Worm (Caenorhabditis elegans) whole organism, young adult: ENCODE data around the gene F35D2.6.

Source experiments
- B0019.2 ChIP-seq: fragments of 200-800 bp; sonication (Bioruptor generic); conservative IDR thresholded peaks from 2 replicates; pipeline ENCODE4 v1.3.6; 2022; ENCODE audit warnings: missing genetic modification reagents, missing genetic modification characterization, missing compliant biosample characterization
- B0261.1 ChIP-seq: sonication (generic microtip); optimal IDR thresholded peaks from 2 replicates; lab custom pipeline; 2016; ENCODE audit warnings: mild to moderate bottlenecking, missing genetic modification characterization, moderate library complexity, missing compliant biosample characterization
- D2030.7 ChIP-seq: fragments of 200-800 bp; sonication (Bioruptor generic); IDR thresholded peaks from 2 replicates; pipeline ENCODE4 v1.3.6; 2022; ENCODE audit warnings: missing genetic modification reagents, missing genetic modification characterization, missing compliant biosample characterization
- F37B4.10 ChIP-seq: fragments of 200-800 bp; sonication (Bioruptor generic); IDR thresholded peaks from 2 replicates; pipeline ENCODE4 v1.3.6; 2022; ENCODE audit warnings: missing genetic modification characterization, missing compliant biosample characterization
- F39B2.1 ChIP-seq: fragments of 200-800 bp; sonication (Bioruptor generic); IDR thresholded peaks from 2 replicates; pipeline ENCODE4 v1.3.6; 2022; ENCODE audit warnings: missing genetic modification reagents, missing genetic modification characterization, missing compliant biosample characterization
- F52B5.7 ChIP-seq: sonication (generic microtip); optimal IDR thresholded peaks from 2 replicates; lab custom pipeline; 2016; ENCODE audit warnings: mild to moderate bottlenecking, missing genetic modification characterization, missing compliant biosample characterization
- F55B11.4 ChIP-seq: sonication (generic microtip); optimal IDR thresholded peaks from 2 replicates; lab custom pipeline; 2016; ENCODE audit warnings: missing compliant biosample characterization, missing genetic modification characterization, borderline replicate concordance; ENCODE audit not compliant: insufficient read depth
- F57A8.1 ChIP-seq: fragments of 200-800 bp; sonication (Bioruptor generic); optimal IDR thresholded peaks from 2 replicates; lab custom pipeline; 2018; ENCODE audit warnings: mild to moderate bottlenecking, missing genetic modification characterization, moderate library complexity, missing compliant biosample characterization
- K11D2.4 ChIP-seq: fragments of 200-800 bp; sonication (Bioruptor generic); IDR thresholded peaks from 2 replicates; pipeline ENCODE4 v1.3.6; 2022; ENCODE audit warnings: missing genetic modification reagents, missing genetic modification characterization, missing compliant biosample characterization
- T26A5.8 ChIP-seq: sonication (generic microtip); optimal IDR thresholded peaks from 2 replicates; lab custom pipeline; 2016; ENCODE audit warnings: missing genetic modification characterization, missing compliant biosample characterization
- Y53F4B.3 ChIP-seq: fragments of 200-800 bp; sonication (Bioruptor generic); IDR thresholded peaks from 2 replicates; pipeline ENCODE4 v1.3.6; 2022; ENCODE audit warnings: missing genetic modification reagents, missing genetic modification characterization, missing compliant biosample characterization
- Y79H2A.3 ChIP-seq: fragments of 200-800 bp; sonication (Bioruptor generic); conservative IDR thresholded peaks from 2 replicates; pipeline ENCODE4 v1.3.6; 2022; ENCODE audit warnings: missing genetic modification reagents, missing genetic modification characterization, missing compliant biosample characterization
- akir-1 ChIP-seq: fragments of 200-800 bp; sonication (Bioruptor generic); optimal IDR thresholded peaks from 2 replicates; lab custom pipeline; 2018; ENCODE audit warnings: mild to moderate bottlenecking, missing genetic modification characterization, moderate library complexity, missing compliant biosample characterization
- bed-2 ChIP-seq: fragments of 200-800 bp; sonication (Bioruptor generic); IDR thresholded peaks from 2 replicates; pipeline ENCODE4 v1.3.6; 2022; ENCODE audit warnings: missing genetic modification reagents, missing genetic modification characterization, missing compliant biosample characterization
- ceh-58 ChIP-seq: fragments of 200-800 bp; sonication (Bioruptor generic); IDR thresholded peaks from 2 replicates; pipeline ENCODE4 v1.3.6; 2022; ENCODE audit warnings: missing genetic modification characterization, missing compliant biosample characterization
- chd-7 ChIP-seq: sonication (generic microtip); optimal IDR thresholded peaks from 2 replicates; lab custom pipeline; 2016; ENCODE audit warnings: mild to moderate bottlenecking, missing genetic modification characterization, moderate library complexity, missing compliant biosample characterization
- dpff-1 ChIP-seq: sonication (generic microtip); optimal IDR thresholded peaks from 2 replicates; lab custom pipeline; 2017; ENCODE audit warnings: mild to moderate bottlenecking, missing genetic modification characterization, missing compliant biosample characterization
- egl-44 ChIP-seq: fragments of 200-800 bp; sonication (Bioruptor generic); IDR thresholded peaks from 2 replicates; pipeline ENCODE4 v1.3.6; 2022; ENCODE audit warnings: missing genetic modification reagents, missing genetic modification characterization, missing compliant biosample characterization
- ekl-4 ChIP-seq: fragments of 200-800 bp; sonication (Bioruptor generic); IDR thresholded peaks from 2 replicates; pipeline ENCODE4 v1.3.6; 2022; ENCODE audit warnings: missing genetic modification reagents, missing genetic modification characterization, missing compliant biosample characterization
- ets-4 ChIP-seq: fragments of 200-800 bp; sonication (Bioruptor generic); optimal IDR thresholded peaks from 2 replicates; lab custom pipeline; 2018; ENCODE audit warnings: mild to moderate bottlenecking, missing genetic modification characterization, missing compliant biosample characterization
- fkh-3 ChIP-seq: sonication (generic microtip); optimal IDR thresholded peaks from 2 replicates; lab custom pipeline; 2016; ENCODE audit warnings: mild to moderate bottlenecking, missing genetic modification characterization, missing compliant biosample characterization
- him-1 ChIP-seq: sonication (generic microtip); optimal IDR thresholded peaks from 2 replicates; lab custom pipeline; 2016; ENCODE audit warnings: missing genotype, missing genetic modification reagents, missing genetic modification characterization, missing compliant biosample characterization
- hlh-12 ChIP-seq: sonication (generic microtip); optimal IDR thresholded peaks from 2 replicates; lab custom pipeline; 2016; ENCODE audit warnings: missing genetic modification characterization, missing compliant biosample characterization
- hmg-1.2 ChIP-seq: fragments of 200-800 bp; sonication (Bioruptor generic); IDR thresholded peaks from 2 replicates; pipeline ENCODE4 v1.3.6; 2022; ENCODE audit warnings: missing genetic modification reagents, missing genetic modification characterization, missing compliant biosample characterization
- lin-26 ChIP-seq: fragments of 200-800 bp; sonication (Bioruptor generic); IDR thresholded peaks from 2 replicates; pipeline ENCODE4 v1.3.6; 2022; ENCODE audit warnings: missing genetic modification reagents, missing genetic modification characterization, missing compliant biosample characterization
- lir-1 ChIP-seq: fragments of 200-800 bp; sonication (Bioruptor generic); conservative IDR thresholded peaks from 2 replicates; pipeline ENCODE4 v1.3.6; 2022; ENCODE audit warnings: missing genetic modification reagents, missing genetic modification characterization, missing compliant biosample characterization
- lsl-1 ChIP-seq: fragments of 200-800 bp; sonication (Bioruptor generic); optimal IDR thresholded peaks from 2 replicates; lab custom pipeline; 2018; ENCODE audit warnings: mild to moderate bottlenecking, missing genetic modification characterization, moderate library complexity, missing compliant biosample characterization
- madf-3 ChIP-seq: fragments of 200-800 bp; sonication (Bioruptor generic); IDR thresholded peaks from 2 replicates; pipeline ENCODE4 v1.3.6; 2022; ENCODE audit warnings: missing genetic modification reagents, missing genetic modification characterization, missing compliant biosample characterization
- madf-6 ChIP-seq: fragments of 200-800 bp; sonication (Bioruptor generic); IDR thresholded peaks from 2 replicates; pipeline ENCODE4 v1.3.6; 2022; ENCODE audit warnings: missing genetic modification reagents, missing genetic modification characterization, missing compliant biosample characterization
- mel-28 ChIP-seq: sonication (generic microtip); optimal IDR thresholded peaks from 2 replicates; lab custom pipeline; 2016; ENCODE audit warnings: borderline replicate concordance, mild to moderate bottlenecking, missing genetic modification characterization, missing compliant biosample characterization
- mes-4 ChIP-seq: sonication (generic microtip); optimal IDR thresholded peaks from 2 replicates; lab custom pipeline; 2016; ENCODE audit warnings: missing genotype, missing genetic modification characterization, missing compliant biosample characterization
- nfya-1 ChIP-seq: sonication (generic microtip); optimal IDR thresholded peaks from 2 replicates; lab custom pipeline; 2017; ENCODE audit warnings: antibody characterized with exemption, missing compliant biosample characterization, missing genetic modification characterization, borderline replicate concordance; ENCODE audit not compliant: insufficient read depth
- nhr-179 ChIP-seq: sonication (generic microtip); optimal IDR thresholded peaks from 2 replicates; lab custom pipeline; 2016; ENCODE audit warnings: mild to moderate bottlenecking, missing genetic modification characterization, missing compliant biosample characterization
- nhr-27 ChIP-seq: fragments of 200-800 bp; sonication (Bioruptor generic); optimal IDR thresholded peaks from 2 replicates; lab custom pipeline; 2018; ENCODE audit warnings: mild to moderate bottlenecking, missing genetic modification characterization, moderate library complexity, missing compliant biosample characterization
- nhr-80 ChIP-seq: sonication (generic microtip); optimal IDR thresholded peaks from 2 replicates; lab custom pipeline; 2016; ENCODE audit warnings: missing genetic modification characterization, missing compliant biosample characterization
- rcor-1 ChIP-seq: fragments of 200-800 bp; sonication (Bioruptor generic); IDR thresholded peaks from 2 replicates; pipeline ENCODE4 v1.3.6; 2022; ENCODE audit warnings: missing genetic modification reagents, missing genetic modification characterization, missing compliant biosample characterization
- rpc-1 ChIP-seq, 2 experiments: fragments of 150-350 bp in 1 of 2; sonication (generic microtip) in 1 of 2; optimal IDR thresholded peaks; 2 replicates each; lab custom pipeline; 2014 to 2018; ENCODE audit warnings: missing biosample characterization in 1 of 2, missing genetic modification characterization in 1 of 2, missing genetic modification reagents in 1 of 2, missing genotype in 1 of 2
- snpc-1.1 ChIP-seq: sonication (generic microtip); optimal IDR thresholded peaks from 2 replicates; lab custom pipeline; 2017; ENCODE audit warnings: missing genetic modification characterization, mild to moderate bottlenecking, missing compliant biosample characterization, antibody characterized with exemption, moderate library complexity, missing genotype, missing genetic modification reagents; ENCODE audit not compliant: insufficient read depth
- snpc-4 ChIP-seq, 5 experiments: fragments of 150-350 bp in 1 of 5; sonication (generic microtip) in 4 of 5; optimal IDR thresholded peaks; 2 replicates each; lab custom pipeline; 2014 to 2018; ENCODE audit warnings: missing genetic modification characterization in 5 of 5, missing biosample characterization in 3 of 5, antibody characterized with exemption in 2 of 5, mild to moderate bottlenecking in 2 of 5, missing compliant biosample characterization in 2 of 5, missing genotype in 2 of 5, moderate library complexity in 2 of 5, missing genetic modification reagents in 1 of 5
- somi-1 ChIP-seq: fragments of 200-800 bp; sonication (Bioruptor generic); optimal IDR thresholded peaks from 2 replicates; lab custom pipeline; 2018; ENCODE audit warnings: mild to moderate bottlenecking, missing genetic modification characterization, missing compliant biosample characterization
- sptf-2 ChIP-seq: fragments of 200-800 bp; sonication (Bioruptor generic); optimal IDR thresholded peaks from 2 replicates; lab custom pipeline; 2018; ENCODE audit warnings: mild to moderate bottlenecking, missing genetic modification characterization, missing compliant biosample characterization
- tbp1 ChIP-seq: fragments of 200-800 bp; sonication (Bioruptor generic); optimal IDR thresholded peaks from 2 replicates; lab custom pipeline; 2018; ENCODE audit warnings: mild to moderate bottlenecking, missing genetic modification characterization, missing compliant biosample characterization
- unc-130 ChIP-seq: sonication (generic microtip); optimal IDR thresholded peaks from 2 replicates; lab custom pipeline; 2016; ENCODE audit warnings: missing genetic modification reagents, missing genetic modification characterization, missing compliant biosample characterization
- ztf-18 ChIP-seq: sonication (generic microtip); optimal IDR thresholded peaks from 2 replicates; lab custom pipeline; 2016; ENCODE audit warnings: missing genotype, mild to moderate bottlenecking, missing genetic modification characterization, missing compliant biosample characterization
- ztf-22 ChIP-seq: fragments of 200-800 bp; sonication (Bioruptor generic); optimal IDR thresholded peaks from 2 replicates; lab custom pipeline; 2018; ENCODE audit warnings: mild to moderate bottlenecking, missing genetic modification characterization, moderate library complexity, missing compliant biosample characterization
- ztf-26 ChIP-seq: sonication (generic microtip); optimal IDR thresholded peaks from 2 replicates; lab custom pipeline; 2017; ENCODE audit warnings: missing genetic modification characterization, missing compliant biosample characterization
- ztf-3 ChIP-seq: fragments of 200-800 bp; sonication (Bioruptor generic); optimal IDR thresholded peaks from 2 replicates; lab custom pipeline; 2018; ENCODE audit warnings: mild to moderate bottlenecking, missing genetic modification characterization, missing compliant biosample characterization

F35D2.6 gene

ce11 chrII:7598702-7599314 is 21.3 kb downstream of the F35D2.6 start, which contains the start of gene pgam-5:
Gene pgam-5 (minus strand): TSS chrII:7598752.
- TF ChIP-seq tbp1 (no peak), madf-3 (GFP tag; lab: Robert Waterston, UW) (0 out of 2 replicates have a peak, but pooled peaks have one; percentile 12), ets-4 (GFP tag; lab: Kevin White, UChicago) (no peak), nhr-80 (tag; lab: Kevin White, UChicago) (no peak), madf-6 (peak; percentile 93), chd-7 (tag; lab: Kevin White, UChicago) (no peak), F57A8.1 (GFP tag; lab: Kevin White, UChicago) (no peak), Y79H2A.3 (0 out of 2 replicates have a peak, but pooled peaks have one; percentile 23), rcor-1 (GFP tag; lab: Robert Waterston, UW) (0 out of 2 replicates have a peak, but pooled peaks have one; percentile 22), lsl-1 (GFP tag; lab: Kevin White, UChicago) (peak; percentile 58), dpff-1 (no peak), nhr-179 (tag; lab: Kevin White, UChicago) (no peak), ztf-18 (tag; lab: Kevin White, UChicago) (peak; percentile 2), F52B5.7 (tag; lab: Kevin White, UChicago) (no peak), mel-28 (tag; lab: Kevin White, UChicago) (no peak), ceh-58 (no peak), ztf-22 (no peak), hmg-1.2 (GFP tag; lab: Robert Waterston, UW) (peak; percentile 37; the same call in 1 of the 2 replicates), unc-130 (no peak), akir-1 (GFP tag; lab: Kevin White, UChicago) (no peak), ztf-26 (tag; lab: Kevin White, UChicago) (no peak), sptf-2 (GFP tag; lab: Kevin White, UChicago) (no peak), K11D2.4 (GFP tag; lab: Robert Waterston, UW) (no peak), T26A5.8 (tag; lab: Kevin White, UChicago) (no peak), F55B11.4 (tag; lab: Kevin White, UChicago) (no peak), B0261.1 (tag; lab: Kevin White, UChicago) (no peak), F37B4.10 (GFP tag; lab: Robert Waterston, UW) (no peak), snpc-1.1 (tag; lab: Kevin White, UChicago) (peak; percentile 41), lin-26 (no peak), B0019.2 (GFP tag; lab: Robert Waterston, UW) (0 out of 2 replicates have a peak, but pooled peaks have one; percentile 29), ztf-3 (GFP tag; lab: Kevin White, UChicago) (no peak), D2030.7 (peak; percentile 24; the same call in 1 of the 2 replicates), bed-2 (no peak), egl-44 (GFP tag; lab: Robert Waterston, UW) (no peak), somi-1 (no peak), hlh-12 (tag; lab: Kevin White, UChicago) (no peak), snpc-4 (GFP tag; optimal IDR thresholded peaks at IDR 0.05; lab: Kevin White, UChicago) (no peak), snpc-4 (tag; optimal IDR thresholded peaks at IDR 0.05; lab: Kevin White, UChicago) (no peak), lir-1 (GFP tag; lab: Robert Waterston, UW) (no peak), Y53F4B.3 (GFP tag; lab: Robert Waterston, UW) (no peak), mes-4 (tag; lab: Kevin White, UChicago) (no peak), ekl-4 (GFP tag; lab: Robert Waterston, UW) (no peak), nhr-27 (tag; lab: Kevin White, UChicago) (no peak), fkh-3 (no peak), F39B2.1 (GFP tag; lab: Robert Waterston, UW) (no peak), rpc-1 (optimal IDR thresholded peaks at IDR 0.05; lab: Kevin White, UChicago) (no peak), rpc-1 (tag; optimal IDR thresholded peaks at IDR 0.05; lab: Kevin White, UChicago) (no peak), nfya-1 (tag; lab: Kevin White, UChicago) (no peak), him-1 (tag; lab: Kevin White, UChicago) (no peak)
